Fruit fly (Drosophila melanogaster): ENCODE results near the gene CG31706.

CG31706 gene

dm6 chr2L:11516526-11517441, 14.1 kb downstream of the CG31706 start, which contains the start of the genes Dlg5 and CG4970:
Gene Dlg5, minus strand, starts transcription at chr2L:11517081.
Gene CG4970, plus strand, starts transcription at chr2L:11517391.
- TF ChIP-seq CG16779 (tag; optimal IDR thresholded peaks at IDR 0.05) (peak; percentile 64), vri (GFP tag; optimal IDR thresholded peaks at IDR 0.05) (peak; percentile 2), Ets96B (tag; optimal IDR thresholded peaks at IDR 0.05) (no peak), ss (GFP tag; optimal IDR thresholded peaks at IDR 0.05) (peak in 1 of 2 experiments; percentile 0), Eip78C (GFP tag) (peak; percentile 66), CG15336 (GFP tag; IDR thresholded peaks at IDR 0.05) (peak; percentile 26; the same call in 1 of the 2 replicates), Smox (GFP tag; optimal IDR thresholded peaks at IDR 0.05) (no peak), Hr38 (GFP tag; optimal IDR thresholded peaks at IDR 0.05) (no peak), eg (GFP tag; IDR thresholded peaks at IDR 0.05) (peak; percentile 35; the same call in 1 of the 3 replicates), CG8119 (GFP tag; IDR thresholded peaks at IDR 0.05) (0 out of 3 replicates have a peak, but pooled peaks have one; percentile 16), CG7368 (GFP tag; optimal IDR thresholded peaks at IDR 0.05) (no peak), CG8319 (GFP tag; optimal IDR thresholded peaks at IDR 0.05) (no peak), CG6854 (GFP tag; optimal IDR thresholded peaks at IDR 0.05) (peak; percentile 80), Eip75B (GFP tag; optimal IDR thresholded peaks at IDR 0.05) (no peak), CG34406 (GFP tag; optimal IDR thresholded peaks at IDR 0.05) (peak; percentile 19)

- TF ChIP-seq Hr4 (GFP tag; optimal IDR thresholded peaks at IDR 0.05) (no peak), CG8119 (GFP tag; IDR thresholded peaks at IDR 0.05) (peak; percentile 85), Ets96B (tag; optimal IDR thresholded peaks at IDR 0.05) (no peak), pdm3 (GFP tag; optimal IDR thresholded peaks at IDR 0.05) (no peak), fd85E (GFP tag; optimal IDR thresholded peaks at IDR 0.05) (no peak), CG3919 (GFP tag; optimal IDR thresholded peaks at IDR 0.05) (no peak), cyc (GFP tag; optimal IDR thresholded peaks at IDR 0.05) (no peak), vri (GFP tag; optimal IDR thresholded peaks at IDR 0.05) (no peak), Ets21C (GFP tag; optimal IDR thresholded peaks at IDR 0.05) (no peak), CG8632 (GFP tag; optimal IDR thresholded peaks at IDR 0.05) (peak; percentile 34), salr (GFP tag; optimal IDR thresholded peaks at IDR 0.05) (no peak), CG4318 (GFP tag; optimal IDR thresholded peaks at IDR 0.05) (peak; percentile 51), CG34406 (GFP tag; optimal IDR thresholded peaks at IDR 0.05) (peak; percentile 32), Lpt (GFP tag; optimal IDR thresholded peaks at IDR 0.05) (no peak), Gug (GFP tag; IDR thresholded peaks at IDR 0.05) (peak; percentile 25; the same call in 1 of the 2 replicates), Sox15 (GFP tag; optimal IDR thresholded peaks at IDR 0.05) (no peak), acj6 (GFP tag; optimal IDR thresholded peaks at IDR 0.05) (no peak), CG10631 (GFP tag; optimal IDR thresholded peaks at IDR 0.05) (no peak), CG16779 (tag; optimal IDR thresholded peaks at IDR 0.05) (no peak), net (GFP tag; optimal IDR thresholded peaks at IDR 0.05) (peak; percentile 53), CG32006 (GFP tag; optimal IDR thresholded peaks at IDR 0.05) (peak; percentile 82), CG11294 (GFP tag; IDR thresholded peaks at IDR 0.05) (no peak), CG10669 (GFP tag; optimal IDR thresholded peaks at IDR 0.05) (no peak), Hr38 (GFP tag; optimal IDR thresholded peaks at IDR 0.05) (no peak), OdsH (GFP tag; optimal IDR thresholded peaks at IDR 0.05) (no peak), Smox (GFP tag; optimal IDR thresholded peaks at IDR 0.05) (no peak), achi (GFP tag; optimal IDR thresholded peaks at IDR 0.05) (no peak), Eip78C (GFP tag) (no peak), topi (GFP tag; optimal IDR thresholded peaks at IDR 0.05) (no peak), ss (GFP tag; optimal IDR thresholded peaks at IDR 0.05) (no peak), Met (GFP tag; optimal IDR thresholded peaks at IDR 0.05) (no peak), CG8319 (GFP tag; optimal IDR thresholded peaks at IDR 0.05) (no peak), CG6276 (GFP tag; optimal IDR thresholded peaks at IDR 0.05) (no peak), Sox102F (GFP tag; optimal IDR thresholded peaks at IDR 0.05) (no peak), Blimp-1 (GFP tag; optimal IDR thresholded peaks at IDR 0.05) (peak; percentile 98), lz (GFP tag; optimal IDR thresholded peaks at IDR 0.05) (no peak), CG7368 (GFP tag; optimal IDR thresholded peaks at IDR 0.05) (no peak), svp (GFP tag) (no peak), eg (GFP tag; IDR thresholded peaks at IDR 0.05) (peak; percentile 80), Eip75B (GFP tag; optimal IDR thresholded peaks at IDR 0.05) (no peak), CG31627 (GFP tag; optimal IDR thresholded peaks at IDR 0.05) (no peak), CG1621 (tag; optimal IDR thresholded peaks at IDR 0.05) (no peak), CG6792 (GFP tag; optimal IDR thresholded peaks at IDR 0.05) (peak; percentile 26), CG6854 (GFP tag; optimal IDR thresholded peaks at IDR 0.05) (no peak)
Measured at dm6 chr2L:11504896-11505569, 25.8 kb downstream of the CG31706 start.
